Worm (Caenorhabditis elegans): Measurements from ENCODE around the gene nspa-8.

nspa-8 gene

DNA sequence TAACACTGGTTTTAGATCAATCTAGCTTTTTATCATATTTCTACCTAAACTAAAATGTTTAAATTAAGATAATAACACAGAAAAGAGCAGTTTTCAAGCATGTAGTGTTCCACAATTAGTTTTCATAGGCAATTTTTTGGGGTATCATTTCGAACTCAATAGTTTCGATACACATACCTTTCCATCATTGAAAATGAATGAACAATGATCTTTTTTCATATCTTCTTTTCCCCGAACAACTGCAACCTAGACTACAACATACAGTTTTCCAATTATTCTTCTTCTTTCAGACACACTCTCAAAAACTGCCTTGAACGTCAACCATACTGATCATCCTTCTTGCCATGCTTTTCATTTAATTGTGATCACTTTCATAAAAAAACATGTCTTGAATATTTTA lies 2.7 kb downstream of the nspa-8 start, which contains the start of gene W06A7.4:
Gene W06A7.4 (plus strand): TSS at position 301 of the 400 bp plus-strand sequence.
- no peak for TF ChIP-seq cey-2 (tag; optimal IDR thresholded peaks at IDR 0.05; ENCODE audit: borderline replicate concordance, insufficient read depth)
- TF ChIP-seq nhr-42 (GFP tag; IDR thresholded peaks at IDR 0.05), result no peak
- peak; percentile 30 for TF ChIP-seq nhr-28 (tag; optimal IDR thresholded peaks at IDR 0.05)

ce11 chrV:14821553-14821952 lies 5.3 kb downstream of the nspa-8 start, which contains the start of gene W06A7.2:
Gene W06A7.2, plus strand, starts transcription at chrV:14821853.
- TF ChIP-seq zfp-2 (tag; optimal IDR thresholded peaks at IDR 0.05) (no peak), pha-4 (GFP tag; IDR thresholded peaks at IDR 0.05) (no peak), pha-4 (tag; optimal IDR thresholded peaks at IDR 0.05) (no peak), mdl-1 (tag; optimal IDR thresholded peaks at IDR 0.05) (no peak), duxl-1 (tag; optimal IDR thresholded peaks at IDR 0.05; ENCODE audit: poor library complexity) (no peak), Y48G9A.11 (GFP tag; IDR thresholded peaks at IDR 0.05) (no peak), dve-1 (tag; optimal IDR thresholded peaks at IDR 0.05; ENCODE audit: insufficient read depth) (no peak), ceh-32 (tag; optimal IDR thresholded peaks at IDR 0.05; ENCODE audit: poor library complexity) (no peak), mxl-3 (GFP tag; optimal IDR thresholded peaks at IDR 0.05) (no peak), attf-4 (tag; optimal IDR thresholded peaks at IDR 0.05) (no peak), zip-2 (tag; optimal IDR thresholded peaks at IDR 0.05) (no peak), lin-15B (tag; optimal IDR thresholded peaks at IDR 0.05) (no peak), vab-7 (GFP tag; IDR thresholded peaks at IDR 0.05) (no peak)

ce11 chrV:14820314-14820713 lies 6.5 kb downstream of the nspa-8 start:
- TF ChIP-seq ZK337.2 (GFP tag; IDR thresholded peaks at IDR 0.05), result no peak
- TF ChIP-seq ZK546.5 (tag; optimal IDR thresholded peaks at IDR 0.05), result no peak
- peak; percentile 22 for TF ChIP-seq mxl-3 (GFP tag; optimal IDR thresholded peaks at IDR 0.05)
- no peak for TF ChIP-seq egl-27 (tag; optimal IDR thresholded peaks at IDR 0.05)
- no peak for TF ChIP-seq jun-1 (tag; optimal IDR thresholded peaks at IDR 0.05)
- peak; percentile 1 for TF ChIP-seq nhr-28 (tag; optimal IDR thresholded peaks at IDR 0.05)
- peak in 1 of 2 experiments; percentile 18 for TF ChIP-seq daf-16 (GFP tag; optimal IDR thresholded peaks at IDR 0.05)
- TF ChIP-seq daf-16 (tag; optimal IDR thresholded peaks at IDR 0.05), result no peak

DNA sequence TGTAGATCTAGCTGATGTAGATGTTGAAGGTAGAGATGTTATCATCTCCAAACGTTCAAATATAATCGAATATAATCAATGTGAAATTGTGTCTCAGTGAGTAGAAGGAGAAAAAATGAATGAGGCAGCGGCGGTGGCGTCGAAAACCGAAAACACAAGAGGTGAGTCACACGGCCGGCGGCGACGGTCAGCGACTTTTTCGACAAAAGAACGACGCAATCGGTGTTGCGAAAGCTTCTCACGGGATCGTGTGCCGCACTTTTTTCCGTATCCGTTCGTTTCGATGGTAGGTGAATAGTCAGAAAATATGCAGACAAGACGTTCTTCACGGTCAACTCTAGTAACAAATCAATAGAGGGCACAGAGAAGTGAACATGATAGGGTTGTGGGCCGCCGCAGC lies 11.4 kb downstream of the nspa-8 start, which contains the start of gene rin-1:
Gene rin-1 (minus strand): TSS at position 101 of the 400 bp plus-strand sequence.
- peak; percentile 44 for TF ChIP-seq hlh-30 (tag; optimal IDR thresholded peaks at IDR 0.05; ENCODE audit: insufficient read depth)
- TF ChIP-seq lir-3 (tag; optimal IDR thresholded peaks at IDR 0.05), result no peak

DNA sequence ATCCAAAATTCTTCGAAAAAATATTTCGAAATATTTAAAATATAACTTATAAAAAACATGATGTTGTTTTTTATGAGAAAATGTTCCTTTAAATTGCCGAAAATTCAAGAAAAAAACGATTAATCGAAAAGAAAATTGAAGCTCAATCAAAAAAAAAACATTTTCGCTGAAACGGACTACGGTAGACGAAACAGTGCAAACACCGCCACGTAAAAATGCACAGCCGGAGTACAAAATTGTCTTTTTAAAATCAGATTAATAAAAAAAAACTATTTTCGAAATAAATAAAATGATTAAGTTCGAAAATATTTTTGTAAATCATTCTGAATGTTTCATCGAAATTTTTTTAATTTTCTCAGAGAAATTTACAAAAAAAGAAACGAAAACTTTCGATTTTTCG lies 13.3 kb downstream of the nspa-8 start:
- TF ChIP-seq lsy-2 (tag; optimal IDR thresholded peaks at IDR 0.05) (peak in 1 of 2 experiments; percentile 61), dve-1 (tag; optimal IDR thresholded peaks at IDR 0.05; ENCODE audit: insufficient read depth) (no peak), spr-1 (tag; optimal IDR thresholded peaks at IDR 0.05) (no peak), tra-1 (GFP tag; IDR thresholded peaks at IDR 0.05) (no peak), mxl-3 (GFP tag; optimal IDR thresholded peaks at IDR 0.05) (no peak), egl-27 (tag; optimal IDR thresholded peaks at IDR 0.05) (no peak)

ce11 chrV:14806204-14806737 lies 20.6 kb downstream of the nspa-8 start:
- TF ChIP-seq daf-16 (GFP tag; optimal IDR thresholded peaks at IDR 0.05) (no peak), daf-16 (tag; optimal IDR thresholded peaks at IDR 0.05) (no peak), egl-27 (tag; optimal IDR thresholded peaks at IDR 0.05) (no peak), nhr-77 (tag; optimal IDR thresholded peaks at IDR 0.05) (no peak), hlh-11 (tag; optimal IDR thresholded peaks at IDR 0.05) (no peak), lin-1 (GFP tag; IDR thresholded peaks at IDR 0.05) (no peak), Y5F2A.4 (GFP tag; optimal IDR thresholded peaks at IDR 0.05) (no peak), unc-62 (GFP tag; optimal IDR thresholded peaks at IDR 0.05 in 1 of 2) (peak in 1 of 2 experiments; percentile 98), unc-62 (tag; optimal IDR thresholded peaks at IDR 0.05) (no peak), aha-1 (tag) (peak; percentile 60), nhr-25 (tag; optimal IDR thresholded peaks at IDR 0.05; ENCODE audit: borderline replicate concordance, insufficient read depth) (peak; percentile 46)
